Fruit fly (Drosophila melanogaster) whole organism, prepupa: ENCODE results near the gene CG11581.

Experiments
- Blimp-1 ChIP-seq: fragments of 200-800 bp; sonication (Bioruptor generic); optimal IDR thresholded peaks from 3 replicates; lab custom pipeline; 2017; ENCODE audit warnings: missing biosample characterization, missing genetic modification characterization, mild to moderate bottlenecking, moderate library complexity, missing genetic modification reagents
- CG10631 ChIP-seq: fragments of 200-800 bp; sonication (Bioruptor generic); optimal IDR thresholded peaks from 2 replicates; lab custom pipeline; 2016; ENCODE audit warnings: missing biosample characterization, missing genetic modification characterization
- CG10669 ChIP-seq: fragments of 200-800 bp; sonication (Bioruptor generic); optimal IDR thresholded peaks from 3 replicates; lab custom pipeline; 2018; ENCODE audit warnings: missing biosample characterization, mild to moderate bottlenecking, missing genetic modification characterization, moderate library complexity
- CG11294 ChIP-seq: fragments of 200-800 bp; sonication (Bioruptor generic); IDR thresholded peaks from 2 replicates; pipeline ENCODE4 v1.3.6; 2022; ENCODE audit warnings: missing biosample characterization, missing genetic modification characterization
- CG11762 ChIP-seq: fragments of 200-800 bp; sonication (Bioruptor generic); optimal IDR thresholded peaks from 3 replicates; lab custom pipeline; 2016; ENCODE audit warnings: missing biosample characterization, missing genetic modification characterization; ENCODE audit not compliant: insufficient read depth
- CG11902 ChIP-seq: fragments of 200-800 bp; sonication (Bioruptor generic); optimal IDR thresholded peaks from 3 replicates; lab custom pipeline; 2016; ENCODE audit warnings: missing biosample characterization, missing genetic modification characterization
- CG15336 ChIP-seq: fragments of 200-800 bp; sonication (Bioruptor generic); IDR thresholded peaks from 2 replicates; pipeline ENCODE4 v1.3.6; 2022; ENCODE audit warnings: missing biosample characterization, missing genetic modification characterization
- CG1621 ChIP-seq: fragments of 200-800 bp; sonication (Bioruptor generic); optimal IDR thresholded peaks from 3 replicates; lab custom pipeline; 2018; ENCODE audit warnings: missing biosample characterization, mild to moderate bottlenecking, missing genetic modification characterization
- CG16779 ChIP-seq: fragments of 200-800 bp; sonication (Bioruptor generic); optimal IDR thresholded peaks from 3 replicates; lab custom pipeline; 2017; ENCODE audit warnings: missing biosample characterization, mild to moderate bottlenecking, missing genetic modification characterization
- CG31627 ChIP-seq: fragments of 200-800 bp; sonication (Bioruptor generic); optimal IDR thresholded peaks from 3 replicates; lab custom pipeline; 2016; ENCODE audit warnings: missing biosample characterization, missing genetic modification characterization
- CG34406 ChIP-seq: fragments of 200-800 bp; sonication (Bioruptor generic); optimal IDR thresholded peaks from 3 replicates; lab custom pipeline; 2016; ENCODE audit warnings: missing biosample characterization, missing genetic modification characterization
- CG3919 ChIP-seq: fragments of 200-800 bp; sonication (Bioruptor generic); optimal IDR thresholded peaks from 3 replicates; lab custom pipeline; 2016; ENCODE audit warnings: missing biosample characterization, missing genetic modification characterization
- CG6276 ChIP-seq: fragments of 200-800 bp; sonication (Bioruptor generic); optimal IDR thresholded peaks from 2 replicates; lab custom pipeline; 2017; ENCODE audit warnings: missing biosample characterization, mild to moderate bottlenecking, missing genetic modification characterization
- CG6792 ChIP-seq: fragments of 200-800 bp; sonication (Bioruptor generic); optimal IDR thresholded peaks from 3 replicates; lab custom pipeline; 2016; ENCODE audit warnings: missing biosample characterization, missing genetic modification characterization
- CG6808 ChIP-seq: fragments of 200-800 bp; sonication (Bioruptor generic); optimal IDR thresholded peaks from 3 replicates; lab custom pipeline; 2017; ENCODE audit warnings: missing biosample characterization, missing genetic modification characterization, mild to moderate bottlenecking, moderate library complexity, missing genetic modification reagents
- CG6854 ChIP-seq: fragments of 200-800 bp; sonication (Bioruptor generic); optimal IDR thresholded peaks from 2 replicates; lab custom pipeline; 2017; ENCODE audit warnings: missing biosample characterization, mild to moderate bottlenecking, missing genetic modification characterization
- CG8119 ChIP-seq: fragments of 200-800 bp; sonication (Bioruptor generic); IDR thresholded peaks from 3 replicates; pipeline ENCODE4 v1.3.6; 2022; ENCODE audit warnings: missing biosample characterization, missing genetic modification characterization
- CG8319 ChIP-seq: fragments of 200-800 bp; sonication (Bioruptor generic); optimal IDR thresholded peaks from 3 replicates; lab custom pipeline; 2016; ENCODE audit warnings: missing biosample characterization, missing genetic modification characterization
- CG8632 ChIP-seq: fragments of 200-800 bp; sonication (Bioruptor generic); optimal IDR thresholded peaks from 3 replicates; lab custom pipeline; 2016; ENCODE audit warnings: missing biosample characterization, missing genetic modification characterization
- Eip75B ChIP-seq: fragments of 200-800 bp; sonication (Bioruptor generic); optimal IDR thresholded peaks from 3 replicates; lab custom pipeline; 2016; ENCODE audit warnings: missing biosample characterization, missing genetic modification characterization
- Eip78C ChIP-seq: fragments of 200-800 bp; sonication (Bioruptor generic); peaks from one replicate; lab custom pipeline; 2016; ENCODE audit warnings: missing biosample characterization, missing genetic modification characterization
- Eip93F ChIP-seq: fragments of 200-800 bp; sonication (Bioruptor generic); optimal IDR thresholded peaks from 2 replicates; lab custom pipeline; 2016; ENCODE audit warnings: missing biosample characterization, mild to moderate bottlenecking, missing genetic modification characterization
- Ets21C ChIP-seq: fragments of 200-800 bp; sonication (Bioruptor generic); optimal IDR thresholded peaks from 3 replicates; lab custom pipeline; 2016; ENCODE audit warnings: missing biosample characterization, missing genetic modification characterization
- Ets96B ChIP-seq: fragments of 200-800 bp; optimal IDR thresholded peaks from 2 replicates; lab custom pipeline; 2019; ENCODE audit warnings: missing biosample characterization, mild to moderate bottlenecking, missing genetic modification characterization, moderate library complexity
- Gug ChIP-seq: fragments of 200-800 bp; sonication (Bioruptor generic); IDR thresholded peaks from 2 replicates; pipeline ENCODE4 v1.3.6; 2022; ENCODE audit warnings: missing biosample characterization, missing genetic modification characterization
- Hr38 ChIP-seq: sonication (Bioruptor generic); optimal IDR thresholded peaks from 2 replicates; lab custom pipeline; 2016; ENCODE audit warnings: missing biosample characterization, missing genetic modification characterization
- Hr39 ChIP-seq: fragments of 200-800 bp; sonication (Bioruptor generic); optimal IDR thresholded peaks from 2 replicates; lab custom pipeline; 2016; ENCODE audit warnings: missing biosample characterization, missing genetic modification characterization
- Hr4 ChIP-seq: fragments of 200-800 bp; sonication (Bioruptor generic); optimal IDR thresholded peaks from 3 replicates; lab custom pipeline; 2016; ENCODE audit warnings: missing biosample characterization, missing genetic modification characterization
- Met ChIP-seq: fragments of 200-800 bp; sonication (Bioruptor generic); optimal IDR thresholded peaks from 3 replicates; lab custom pipeline; 2016; ENCODE audit warnings: missing biosample characterization, missing genetic modification characterization
- OdsH ChIP-seq: fragments of 200-800 bp; sonication (Bioruptor generic); optimal IDR thresholded peaks from 3 replicates; lab custom pipeline; 2016; ENCODE audit warnings: missing biosample characterization, missing genetic modification characterization
- Smox ChIP-seq: fragments of 200-800 bp; sonication (Bioruptor generic); optimal IDR thresholded peaks from 3 replicates; lab custom pipeline; 2016; ENCODE audit warnings: missing biosample characterization, missing genetic modification characterization
- Sox102F ChIP-seq: fragments of 200-800 bp; sonication (Bioruptor generic); optimal IDR thresholded peaks from 2 replicates; lab custom pipeline; 2016; ENCODE audit warnings: missing biosample characterization, mild to moderate bottlenecking, missing genetic modification characterization
- Sox15 ChIP-seq: fragments of 200-800 bp; sonication (Bioruptor generic); optimal IDR thresholded peaks from 3 replicates; lab custom pipeline; 2016; ENCODE audit warnings: missing biosample characterization, missing genetic modification characterization
- achi ChIP-seq: fragments of 200-800 bp; sonication (Bioruptor generic); optimal IDR thresholded peaks from 3 replicates; lab custom pipeline; 2016; ENCODE audit warnings: missing biosample characterization, missing genetic modification characterization
- cyc ChIP-seq: fragments of 200-800 bp; sonication (Bioruptor generic); optimal IDR thresholded peaks from 3 replicates; lab custom pipeline; 2016; ENCODE audit warnings: missing biosample characterization, missing genetic modification characterization
- dsx ChIP-seq: fragments of 200-800 bp; optimal IDR thresholded peaks from 3 replicates; lab custom pipeline; 2019; ENCODE audit warnings: missing biosample characterization, mild to moderate bottlenecking, missing genetic modification characterization, moderate library complexity; ENCODE audit not compliant: poor library complexity, severe bottlenecking
- eg ChIP-seq: fragments of 200-800 bp; sonication (Bioruptor generic); IDR thresholded peaks from 3 replicates; pipeline ENCODE4 v1.3.6; 2022; ENCODE audit warnings: missing biosample characterization, missing genetic modification characterization
- esn ChIP-seq: fragments of 200-800 bp; sonication (Bioruptor generic); optimal IDR thresholded peaks from 2 replicates; lab custom pipeline; 2016; ENCODE audit warnings: missing biosample characterization, mild to moderate bottlenecking, missing genetic modification characterization, moderate library complexity
- fd59A ChIP-seq: fragments of 200-800 bp; sonication (Bioruptor generic); optimal IDR thresholded peaks from 2 replicates; lab custom pipeline; 2017; ENCODE audit warnings: missing biosample characterization, mild to moderate bottlenecking, missing genetic modification characterization, missing genetic modification reagents
- fd85E ChIP-seq: fragments of 200-800 bp; sonication (Bioruptor generic); optimal IDR thresholded peaks from 3 replicates; lab custom pipeline; 2016; ENCODE audit warnings: missing biosample characterization, missing genetic modification characterization
- fkh ChIP-seq: fragments of 200-800 bp; sonication (Bioruptor generic); optimal IDR thresholded peaks from 3 replicates; lab custom pipeline; 2017; ENCODE audit warnings: missing biosample characterization, mild to moderate bottlenecking, missing genetic modification characterization, moderate library complexity
- net ChIP-seq: fragments of 200-800 bp; sonication (Bioruptor generic); optimal IDR thresholded peaks from 3 replicates; lab custom pipeline; 2016; ENCODE audit warnings: missing biosample characterization, missing genetic modification characterization
- salr ChIP-seq, 2 experiments: fragments of 200-800 bp; sonication (Bioruptor generic); optimal IDR thresholded peaks; 3 replicates each; lab custom pipeline; 2016 to 2018; ENCODE audit warnings: missing biosample characterization in 2 of 2, missing genetic modification characterization in 2 of 2, mild to moderate bottlenecking in 1 of 2
- spab ChIP-seq: fragments of 200-800 bp; sonication (Bioruptor generic); optimal IDR thresholded peaks from 2 replicates; lab custom pipeline; 2017; ENCODE audit warnings: missing biosample characterization, mild to moderate bottlenecking, missing genetic modification characterization, missing genetic modification reagents
- ss ChIP-seq, 2 experiments: fragments of 200-800 bp; sonication (Bioruptor generic); optimal IDR thresholded peaks; 2 replicates in 1 of 2; 3 replicates in 1 of 2; lab custom pipeline; 2017 to 2018; ENCODE audit warnings: mild to moderate bottlenecking in 2 of 2, missing biosample characterization in 2 of 2, missing genetic modification characterization in 2 of 2, moderate library complexity in 1 of 2
- svp ChIP-seq: fragments of 200-800 bp; sonication (Bioruptor generic); peaks from one replicate; lab custom pipeline; 2016; ENCODE audit warnings: missing biosample characterization, missing genetic modification characterization
- topi ChIP-seq: fragments of 200-800 bp; sonication (Bioruptor generic); optimal IDR thresholded peaks from 3 replicates; lab custom pipeline; 2016; ENCODE audit warnings: missing biosample characterization, missing genetic modification characterization
- vri ChIP-seq: fragments of 200-800 bp; sonication (Bioruptor generic); optimal IDR thresholded peaks from 3 replicates; lab custom pipeline; 2016; ENCODE audit warnings: missing biosample characterization, mild to moderate bottlenecking, missing genetic modification characterization

CG11581 gene

dm6 chrX:14149312-14149711 lies 27.4 kb upstream of the CG11581 start (continued):
- peak; percentile 36 for TF ChIP-seq CG10669 (GFP tag; lab: Kevin White, UChicago)
- TF ChIP-seq dsx, result peak; percentile 0
- peak; percentile 29 for TF ChIP-seq CG1621 (tag; lab: Kevin White, UChicago)
- TF ChIP-seq CG8632 (GFP tag; lab: Kevin White, UChicago), result no peak
- TF ChIP-seq Ets21C (GFP tag; lab: Kevin White, UChicago), result no peak
- TF ChIP-seq fkh (GFP tag; lab: Kevin White, UChicago), result no peak
- TF ChIP-seq CG15336 (GFP tag; lab: Robert Waterston, UW), result peak; percentile 72
- peak; percentile 23 for TF ChIP-seq net (GFP tag; lab: Kevin White, UChicago)
- peak in 1 of 2 experiments; percentile 19 for TF ChIP-seq ss (GFP tag; optimal IDR thresholded peaks at IDR 0.05; lab: Kevin White, UChicago)

- TF ChIP-seq CG8119 (GFP tag; lab: Robert Waterston, UW) (no peak), CG34406 (GFP tag; lab: Kevin White, UChicago) (no peak), CG8632 (GFP tag; lab: Kevin White, UChicago) (no peak), Blimp-1 (GFP tag; lab: Kevin White, UChicago) (no peak)
Observed at dm6 chrX:14151906-14152305, 24.8 kb upstream of the CG11581 start, which contains the start of gene CG12479. CG12479 (minus strand) TSS chrX:14152006.

DNA sequence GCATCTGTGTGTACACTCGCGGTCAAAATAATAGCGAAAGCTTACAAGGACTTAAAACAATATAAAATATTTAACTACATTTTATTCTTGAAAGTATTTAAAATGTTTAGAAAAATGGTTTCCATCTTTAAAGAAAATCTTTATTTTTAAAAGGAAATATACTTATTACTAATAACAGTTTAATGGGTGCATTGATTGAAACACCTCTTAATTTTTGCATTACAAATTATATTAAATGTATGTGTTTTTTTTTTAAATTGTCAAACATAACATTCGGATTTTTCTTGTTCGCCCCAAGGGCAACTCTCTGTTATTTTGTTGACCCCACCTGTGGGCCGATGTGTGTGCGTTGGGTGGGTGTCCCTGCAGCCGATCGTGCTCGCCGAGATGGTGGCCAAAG lies 23.0 kb upstream of the CG11581 start:
- TF ChIP-seq Eip78C (GFP tag; lab: Kevin White, UChicago) (peak; percentile 78), CG6792 (GFP tag; lab: Kevin White, UChicago) (no peak), net (GFP tag; lab: Kevin White, UChicago) (no peak), Met (GFP tag; lab: Kevin White, UChicago) (no peak), Blimp-1 (GFP tag; lab: Kevin White, UChicago) (no peak), topi (GFP tag; lab: Kevin White, UChicago) (no peak), svp (GFP tag; lab: Kevin White, UChicago) (peak; percentile 39), Eip93F (GFP tag; lab: Kevin White, UChicago) (no peak), CG6854 (GFP tag; lab: Kevin White, UChicago) (no peak), CG8319 (no peak), CG10631 (GFP tag; lab: Kevin White, UChicago) (no peak), CG11762 (GFP tag; lab: Kevin White, UChicago) (no peak), CG11902 (no peak), eg (GFP tag; lab: Robert Waterston, UW) (no peak), Smox (GFP tag; lab: Kevin White, UChicago) (no peak), Ets96B (tag; lab: Kevin White, UChicago) (peak; percentile 28), fd85E (no peak), CG6808 (GFP tag; lab: Kevin White, UChicago) (peak; percentile 28), Hr4 (GFP tag; lab: Kevin White, UChicago) (peak; percentile 17), CG3919 (GFP tag; lab: Kevin White, UChicago) (no peak), Hr38 (GFP tag; lab: Kevin White, UChicago) (no peak), esn (GFP tag; lab: Kevin White, UChicago) (no peak), Gug (GFP tag; lab: Robert Waterston, UW) (no peak), Eip75B (GFP tag; lab: Kevin White, UChicago) (no peak), Sox15 (GFP tag; lab: Kevin White, UChicago) (no peak), CG31627 (GFP tag; lab: Kevin White, UChicago) (no peak), CG11294 (GFP tag; lab: Robert Waterston, UW) (no peak), spab (peak; percentile 35), achi (GFP tag; lab: Kevin White, UChicago) (no peak), Sox102F (GFP tag; lab: Kevin White, UChicago) (no peak), Hr39 (GFP tag; lab: Kevin White, UChicago) (no peak), salr (GFP tag; optimal IDR thresholded peaks at IDR 0.05; lab: Kevin White, UChicago) (peak in 1 of 2 experiments; percentile 28), CG6276 (no peak), OdsH (GFP tag; lab: Kevin White, UChicago) (no peak), CG15336 (GFP tag; lab: Robert Waterston, UW) (no peak), CG16779 (tag; lab: Kevin White, UChicago) (no peak), fd59A (peak; percentile 32), CG8119 (GFP tag; lab: Robert Waterston, UW) (no peak), CG34406 (GFP tag; lab: Kevin White, UChicago) (no peak), cyc (GFP tag; lab: Kevin White, UChicago) (no peak), vri (GFP tag; lab: Kevin White, UChicago) (no peak)
